Worm (Caenorhabditis elegans) whole organism, L3 larva: ENCODE data around the gene C24F3.2.

Experiments used
- aly-2 ChIP-seq: fragments of 150-350 bp; optimal IDR thresholded peaks from 2 replicates; lab custom pipeline; 2014; ENCODE audit warnings: missing biosample characterization, missing genetic modification characterization
- egl-27 ChIP-seq: sonication (generic microtip); optimal IDR thresholded peaks from 4 replicates; lab custom pipeline; 2017; ENCODE audit warnings: missing biosample characterization, missing genetic modification reagents, missing genetic modification characterization
- elt-3 ChIP-seq, 3 experiments: fragments of 150-350 bp in 1 of 3; sonication (generic microtip) in 2 of 3; optimal IDR thresholded peaks; 2 replicates in 2 of 3; 4 replicates in 1 of 3; lab custom pipeline; 2014 to 2017; ENCODE audit warnings: missing biosample characterization in 3 of 3, missing genetic modification characterization in 3 of 3
- fos-1 ChIP-seq: fragments of 150-350 bp; optimal IDR thresholded peaks from 2 replicates; lab custom pipeline; 2014; ENCODE audit warnings: missing biosample characterization, missing genetic modification characterization
- lin-39 ChIP-seq: fragments of 150-350 bp; optimal IDR thresholded peaks from 2 replicates; lab custom pipeline; 2018; ENCODE audit warnings: missing biosample characterization, missing genetic modification reagents, missing genetic modification characterization
- nhr-23 ChIP-seq: fragments of 150-350 bp; optimal IDR thresholded peaks from 2 replicates; lab custom pipeline; 2014; ENCODE audit warnings: missing biosample characterization, missing genetic modification reagents, missing genetic modification characterization
- nhr-76 ChIP-seq: fragments of 150-350 bp; sonication (generic microtip); optimal IDR thresholded peaks from 5 replicates; lab custom pipeline; 2014; ENCODE audit warnings: missing biosample characterization, missing genetic modification characterization
- pha-4 ChIP-seq: fragments of 150-350 bp; optimal IDR thresholded peaks from 2 replicates; lab custom pipeline; 2014; ENCODE audit warnings: missing biosample characterization, missing genetic modification reagents, missing genetic modification characterization
- snpc-4 ChIP-seq: fragments of 150-350 bp; optimal IDR thresholded peaks from 2 replicates; lab custom pipeline; 2014; ENCODE audit warnings: missing biosample characterization, missing genetic modification characterization
- unc-39 ChIP-seq: sonication (generic microtip); optimal IDR thresholded peaks from 4 replicates; lab custom pipeline; 2017; ENCODE audit warnings: missing biosample characterization, missing genetic modification characterization
- unc-62 ChIP-seq: fragments of 150-350 bp; sonication (generic microtip); optimal IDR thresholded peaks from 4 replicates; lab custom pipeline; 2014; ENCODE audit warnings: missing biosample characterization, missing genetic modification reagents, missing genetic modification characterization
- ztf-11 ChIP-seq: fragments of 150-350 bp; optimal IDR thresholded peaks from 2 replicates; lab custom pipeline; 2014; ENCODE audit warnings: missing biosample characterization, missing genetic modification characterization
- ztf-4 ChIP-seq: fragments of 150-350 bp; optimal IDR thresholded peaks from 2 replicates; lab custom pipeline; 2014; ENCODE audit warnings: missing biosample characterization, missing genetic modification characterization

ce11 chrIV:10190586-10190985 lies 31.8 kb upstream of the C24F3.2 start:
- TF ChIP-seq egl-27 (tag; lab: Kevin White, UChicago) (no peak), aly-2 (tag; lab: Kevin White, UChicago) (no peak), ztf-4 (no peak), ztf-11 (no peak), unc-39 (tag; lab: Kevin White, UChicago) (no peak), pha-4 (no peak), elt-3 (tag; optimal IDR thresholded peaks at IDR 0.05; lab: Kevin White, UChicago) (no peak), snpc-4 (tag; lab: Kevin White, UChicago) (no peak), nhr-76 (tag; lab: Kevin White, UChicago) (no peak), unc-62 (GFP tag; lab: Kevin White, UChicago) (no peak), lin-39 (tag; lab: Kevin White, UChicago) (no peak), fos-1 (tag; lab: Kevin White, UChicago) (no peak), nhr-23 (no peak)
